ENCODE assay signal across 2 fruit fly cellular contexts in the genomic region with DNA sequence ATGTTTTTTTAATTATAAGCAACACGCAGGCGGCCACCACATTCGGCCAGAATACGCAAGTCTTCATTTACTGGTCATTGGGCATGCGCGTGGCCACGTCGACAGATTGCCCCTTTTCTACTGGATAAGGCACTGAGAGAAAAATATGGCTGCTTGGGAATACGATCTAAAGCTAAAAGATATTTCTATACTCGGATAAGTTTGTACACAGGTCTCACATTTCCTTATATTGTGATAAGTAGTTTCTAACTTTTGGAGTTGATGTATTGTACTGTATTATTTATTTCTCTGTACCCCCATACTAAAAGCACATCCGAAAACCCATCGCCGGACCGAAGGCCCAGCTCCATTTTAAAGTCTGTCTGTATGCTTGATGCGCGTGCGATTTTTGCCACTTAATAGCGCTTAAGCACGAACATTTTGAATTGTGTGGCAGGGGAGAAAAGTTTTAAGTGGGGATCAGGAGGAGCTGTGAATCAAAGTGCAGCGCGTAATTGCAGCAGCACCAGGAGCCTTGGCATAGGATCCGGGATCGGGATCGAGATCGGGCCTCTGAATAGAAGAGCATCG.
TF ChIP-seq lines count a peak whose summit lies in the region.

No protein-coding gene starts in this region.

TF ChIP-seq in whole organism, prepupa, 60 proteins besides CTCF, POLR2A, EP300 and RAD21 (continued from another document):
- TF ChIP-seq CG3919 (GFP tag; optimal IDR thresholded peaks at IDR 0.05; lab: Kevin White, UChicago) (peak; percentile 71), CG11294 (GFP tag; IDR thresholded peaks at IDR 0.05; lab: Robert Waterston, UW) (no peak), lz (GFP tag; optimal IDR thresholded peaks at IDR 0.05; lab: Kevin White, UChicago) (peak; percentile 58), dsx (GFP tag; optimal IDR thresholded peaks at IDR 0.05; lab: Kevin White, UChicago; ENCODE audit: poor library complexity, severe bottlenecking) (peak; percentile 75), Hr4 (GFP tag; optimal IDR thresholded peaks at IDR 0.05; lab: Kevin White, UChicago) (no peak), CG6792 (GFP tag; optimal IDR thresholded peaks at IDR 0.05; lab: Kevin White, UChicago) (peak; percentile 60), Ets96B (tag; optimal IDR thresholded peaks at IDR 0.05; lab: Kevin White, UChicago) (peak; percentile 75), esn (GFP tag; optimal IDR thresholded peaks at IDR 0.05; lab: Kevin White, UChicago) (peak; percentile 71), CG11762 (GFP tag; optimal IDR thresholded peaks at IDR 0.05; lab: Kevin White, UChicago; ENCODE audit: insufficient read depth) (peak; percentile 19), CG8632 (GFP tag; optimal IDR thresholded peaks at IDR 0.05; lab: Kevin White, UChicago) (peak; percentile 43), CG15336 (GFP tag; IDR thresholded peaks at IDR 0.05; lab: Robert Waterston, UW) (no peak; the same call in 1 of the 2 replicates), CG6854 (GFP tag; optimal IDR thresholded peaks at IDR 0.05; lab: Kevin White, UChicago) (no peak), Eip78C (GFP tag; lab: Kevin White, UChicago) (peak; percentile 92), CG31627 (GFP tag; optimal IDR thresholded peaks at IDR 0.05; lab: Kevin White, UChicago) (peak; percentile 55), Hr39 (GFP tag; optimal IDR thresholded peaks at IDR 0.05; lab: Kevin White, UChicago) (peak; percentile 53), CG6808 (GFP tag; optimal IDR thresholded peaks at IDR 0.05; lab: Kevin White, UChicago) (peak; percentile 73), Hr38 (GFP tag; optimal IDR thresholded peaks at IDR 0.05; lab: Kevin White, UChicago) (no peak), CG10669 (GFP tag; optimal IDR thresholded peaks at IDR 0.05; lab: Kevin White, UChicago) (peak; percentile 77), CG10631 (GFP tag; optimal IDR thresholded peaks at IDR 0.05; lab: Kevin White, UChicago) (peak; percentile 77), Eip75B (GFP tag; optimal IDR thresholded peaks at IDR 0.05; lab: Kevin White, UChicago) (peak; percentile 73), ss (GFP tag; optimal IDR thresholded peaks at IDR 0.05; lab: Kevin White, UChicago) (peak; percentile 73 to 96), CG32006 (GFP tag; optimal IDR thresholded peaks at IDR 0.05; lab: Kevin White, UChicago) (peak; percentile 21), fd85E (GFP tag; optimal IDR thresholded peaks at IDR 0.05; lab: Kevin White, UChicago) (no peak), salr (GFP tag; optimal IDR thresholded peaks at IDR 0.05; lab: Kevin White, UChicago) (peak in 1 of 2 experiments; percentile 60), achi (GFP tag; optimal IDR thresholded peaks at IDR 0.05; lab: Kevin White, UChicago) (peak; percentile 60), acj6 (GFP tag; optimal IDR thresholded peaks at IDR 0.05; lab: Kevin White, UChicago) (peak; percentile 69), Ets21C (GFP tag; optimal IDR thresholded peaks at IDR 0.05; lab: Kevin White, UChicago) (peak; percentile 25), CG6163 (GFP tag; IDR thresholded peaks at IDR 0.05; lab: Robert Waterston, UW) (peak; percentile 69), pdm3 (GFP tag; optimal IDR thresholded peaks at IDR 0.05; lab: Kevin White, UChicago) (peak; percentile 60), net (GFP tag; optimal IDR thresholded peaks at IDR 0.05; lab: Kevin White, UChicago) (peak; percentile 44), CG8319 (GFP tag; optimal IDR thresholded peaks at IDR 0.05; lab: Kevin White, UChicago) (peak; percentile 27), OdsH (GFP tag; optimal IDR thresholded peaks at IDR 0.05; lab: Kevin White, UChicago) (peak; percentile 53), Gug (GFP tag; IDR thresholded peaks at IDR 0.05; lab: Robert Waterston, UW) (no peak), fd59A (GFP tag; optimal IDR thresholded peaks at IDR 0.05; lab: Kevin White, UChicago) (peak; percentile 75), CG16779 (tag; optimal IDR thresholded peaks at IDR 0.05; lab: Kevin White, UChicago) (peak; percentile 23), Blimp-1 (GFP tag; optimal IDR thresholded peaks at IDR 0.05; lab: Kevin White, UChicago) (no peak), Eip93F (GFP tag; optimal IDR thresholded peaks at IDR 0.05; lab: Kevin White, UChicago) (no peak)

TF ChIP-seq in whole organism, wandering third instar larva, 38 proteins besides CTCF, POLR2A, EP300 and RAD21 (continued from another document):
- TF ChIP-seq Hr78 (GFP tag; optimal IDR thresholded peaks at IDR 0.05; lab: Kevin White, UChicago) (no peak), Myc (optimal IDR thresholded peaks at IDR 0.05; lab: Kevin White, UChicago) (no peak), h (GFP tag; optimal IDR thresholded peaks at IDR 0.05; lab: Kevin White, UChicago) (peak; percentile 77)
